Worm (Caenorhabditis elegans) whole organism, L4 larva: ENCODE measurements around the gene phat-4.

ENCODE experiments used
- D1046.2 ChIP-seq: fragments of 200-800 bp; sonication (Bioruptor generic); IDR thresholded peaks from 2 replicates; pipeline ENCODE4 v1.3.6; 2022; ENCODE audit warnings: missing genetic modification characterization, missing compliant biosample characterization
- R02D3.7 ChIP-seq: fragments of 150-350 bp; sonication (generic microtip); optimal IDR thresholded peaks from 3 replicates; lab custom pipeline; 2014; ENCODE audit warnings: missing biosample characterization, missing genetic modification characterization
- Y105C5A.15 ChIP-seq: fragments of 200-800 bp; sonication (Bioruptor generic); IDR thresholded peaks from 2 replicates; pipeline ENCODE4 v1.3.6; 2022; ENCODE audit warnings: missing genetic modification characterization, missing compliant biosample characterization
- Y5F2A.4 ChIP-seq: fragments of 200-800 bp; sonication (Bioruptor generic); optimal IDR thresholded peaks from 2 replicates; lab custom pipeline; 2018; ENCODE audit warnings: mild to moderate bottlenecking, missing genetic modification characterization, missing compliant biosample characterization
- ZK337.2 ChIP-seq: fragments of 200-800 bp; sonication (Bioruptor generic); IDR thresholded peaks from 2 replicates; pipeline ENCODE4 v1.3.6; 2022; ENCODE audit warnings: missing genetic modification reagents, missing genetic modification characterization, missing compliant biosample characterization
- ZK546.5 ChIP-seq, 2 experiments: sonication (generic microtip); optimal IDR thresholded peaks; 2 replicates each; lab custom pipeline; 2017; ENCODE audit warnings: missing biosample characterization in 2 of 2, missing genetic modification characterization in 2 of 2
- aha-1 ChIP-seq: fragments of 150-350 bp; peaks from one replicate; lab custom pipeline; 2014; ENCODE audit warnings: missing biosample characterization, missing genetic modification characterization
- arid-1 ChIP-seq: fragments of 200-800 bp; sonication (Bioruptor generic); conservative IDR thresholded peaks from 2 replicates; pipeline ENCODE4 v1.3.6; 2022; ENCODE audit warnings: missing genetic modification reagents, missing genetic modification characterization, missing compliant biosample characterization
- ceh-32 ChIP-seq: sonication (generic microtip); optimal IDR thresholded peaks from 2 replicates; lab custom pipeline; 2016; ENCODE audit warnings: mild to moderate bottlenecking, missing genetic modification characterization, missing compliant biosample characterization; ENCODE audit not compliant: poor library complexity
- ceh-82 ChIP-seq: sonication (generic microtip); optimal IDR thresholded peaks from 2 replicates; lab custom pipeline; 2017; ENCODE audit warnings: missing biosample characterization, missing genetic modification characterization
- ctbp-1 ChIP-seq: fragments of 200-800 bp; sonication (Bioruptor generic); IDR thresholded peaks from 2 replicates; pipeline ENCODE4 v1.3.6; 2022; ENCODE audit warnings: missing genetic modification reagents, missing genetic modification characterization, missing compliant biosample characterization
- daf-12 ChIP-seq: fragments of 150-350 bp; optimal IDR thresholded peaks from 2 replicates; lab custom pipeline; 2014; ENCODE audit warnings: missing biosample characterization, missing genetic modification reagents, missing genetic modification characterization
- daf-8 ChIP-seq: fragments of 200-800 bp; sonication (Bioruptor generic); IDR thresholded peaks from 2 replicates; pipeline ENCODE4 v1.3.6; 2022; ENCODE audit warnings: missing genetic modification characterization, missing compliant biosample characterization
- dmd-6 ChIP-seq: fragments of 200-800 bp; sonication (Bioruptor generic); IDR thresholded peaks from 2 replicates; pipeline ENCODE4 v1.3.6; 2022; ENCODE audit warnings: missing genetic modification reagents, missing genetic modification characterization, missing compliant biosample characterization
- dmd-8 ChIP-seq: fragments of 200-800 bp; sonication (Bioruptor generic); IDR thresholded peaks from 2 replicates; pipeline ENCODE4 v1.3.6; 2022; ENCODE audit warnings: missing genetic modification characterization, missing compliant biosample characterization
- dmd-9 ChIP-seq: fragments of 200-800 bp; sonication (Bioruptor generic); IDR thresholded peaks from 2 replicates; pipeline ENCODE4 v1.3.6; 2022; ENCODE audit warnings: missing genetic modification reagents, missing genetic modification characterization, missing compliant biosample characterization
- dpl-1 ChIP-seq: fragments of 150-350 bp; optimal IDR thresholded peaks from 2 replicates; lab custom pipeline; 2014; ENCODE audit warnings: missing biosample characterization, missing genetic modification reagents, missing genetic modification characterization
- duxl-1 ChIP-seq: sonication (generic microtip); optimal IDR thresholded peaks from 2 replicates; lab custom pipeline; 2016; ENCODE audit warnings: mild to moderate bottlenecking, missing genetic modification characterization, moderate library complexity, missing compliant biosample characterization; ENCODE audit not compliant: poor library complexity
- dve-1 ChIP-seq: sonication (generic microtip); optimal IDR thresholded peaks from 2 replicates; lab custom pipeline; 2017; ENCODE audit warnings: antibody characterized with exemption, mild to moderate bottlenecking, missing genetic modification characterization, missing compliant biosample characterization; ENCODE audit not compliant: insufficient read depth
- gei-8 ChIP-seq: fragments of 200-800 bp; sonication (Bioruptor generic); optimal IDR thresholded peaks from 2 replicates; lab custom pipeline; 2018; ENCODE audit warnings: mild to moderate bottlenecking, missing genetic modification characterization, missing compliant biosample characterization
- hif-1 ChIP-seq, 2 experiments: sonication (generic microtip); optimal IDR thresholded peaks; 2 replicates each; lab custom pipeline; 2016 to 2017; ENCODE audit warnings: missing compliant biosample characterization in 2 of 2, missing genetic modification characterization in 2 of 2, missing genetic modification reagents in 2 of 2, missing genotype in 2 of 2, mild to moderate bottlenecking in 1 of 2
- hlh-11 ChIP-seq: fragments of 200-800 bp; sonication (Bioruptor generic); optimal IDR thresholded peaks from 2 replicates; lab custom pipeline; 2018; ENCODE audit warnings: mild to moderate bottlenecking, missing genetic modification characterization, missing compliant biosample characterization
- hmg-1.1 ChIP-seq: fragments of 200-800 bp; sonication (Bioruptor generic); IDR thresholded peaks from 2 replicates; pipeline ENCODE4 v1.3.6; 2022; ENCODE audit warnings: missing genetic modification reagents, missing genetic modification characterization, missing compliant biosample characterization
- lin-15B ChIP-seq: fragments of 150-350 bp; sonication (generic microtip); optimal IDR thresholded peaks from 3 replicates; lab custom pipeline; 2014; ENCODE audit warnings: missing biosample characterization, missing genetic modification characterization
- lsy-2 ChIP-seq, 2 experiments: fragments of 150-350 bp in 1 of 2; sonication (generic microtip) in 1 of 2; optimal IDR thresholded peaks; 2 replicates each; lab custom pipeline; 2014 to 2017; ENCODE audit warnings: missing biosample characterization in 2 of 2, missing genetic modification characterization in 2 of 2
- madf-9 ChIP-seq: fragments of 200-800 bp; sonication (Bioruptor generic); conservative IDR thresholded peaks from 2 replicates; pipeline ENCODE4 v1.3.6; 2022; ENCODE audit warnings: missing genetic modification reagents, missing genetic modification characterization, missing compliant biosample characterization
- mdl-1 ChIP-seq, 2 experiments: fragments of 150-350 bp in 1 of 2; sonication (generic microtip) in 1 of 2; optimal IDR thresholded peaks; 2 replicates each; lab custom pipeline; 2014 to 2017; ENCODE audit warnings: missing biosample characterization in 2 of 2, missing genetic modification characterization in 2 of 2
- mxl-3 ChIP-seq: fragments of 200-800 bp; sonication (Bioruptor generic); optimal IDR thresholded peaks from 2 replicates; lab custom pipeline; 2018; ENCODE audit warnings: mild to moderate bottlenecking, missing genetic modification characterization, missing compliant biosample characterization
- nhr-10 ChIP-seq: fragments of 150-350 bp; optimal IDR thresholded peaks from 2 replicates; lab custom pipeline; 2014; ENCODE audit warnings: missing biosample characterization, missing genetic modification characterization
- nhr-11 ChIP-seq: fragments of 150-350 bp; optimal IDR thresholded peaks from 2 replicates; lab custom pipeline; 2014; ENCODE audit warnings: missing biosample characterization, missing genetic modification characterization
- nhr-237 ChIP-seq: sonication (generic microtip); optimal IDR thresholded peaks from 2 replicates; lab custom pipeline; 2017; ENCODE audit warnings: missing biosample characterization, missing genetic modification characterization
- nhr-25 ChIP-seq: sonication (generic microtip); optimal IDR thresholded peaks from 2 replicates; lab custom pipeline; 2017; ENCODE audit warnings: missing genetic modification characterization, mild to moderate bottlenecking, missing compliant biosample characterization, antibody characterized with exemption, moderate library complexity, borderline replicate concordance; ENCODE audit not compliant: insufficient read depth
- nhr-42 ChIP-seq: fragments of 200-800 bp; sonication (Bioruptor generic); IDR thresholded peaks from 2 replicates; pipeline ENCODE4 v1.3.6; 2022; ENCODE audit warnings: missing genetic modification characterization, missing compliant biosample characterization
- nhr-76 ChIP-seq: fragments of 150-350 bp; optimal IDR thresholded peaks from 2 replicates; lab custom pipeline; 2014; ENCODE audit warnings: missing biosample characterization, missing genetic modification characterization
- rbr-2 ChIP-seq: sonication (generic microtip); optimal IDR thresholded peaks from 2 replicates; lab custom pipeline; 2016; ENCODE audit warnings: missing genotype, missing genetic modification characterization, missing compliant biosample characterization
- saeg-2 ChIP-seq: fragments of 200-800 bp; sonication (Bioruptor generic); IDR thresholded peaks from 2 replicates; pipeline ENCODE4 v1.3.6; 2022; ENCODE audit warnings: missing genetic modification reagents, missing genetic modification characterization, missing compliant biosample characterization
- set-16 ChIP-seq: fragments of 200-800 bp; sonication (Bioruptor generic); IDR thresholded peaks from 2 replicates; pipeline ENCODE4 v1.3.6; 2022; ENCODE audit warnings: missing genetic modification reagents, missing genetic modification characterization, missing compliant biosample characterization
- snpc-1.2 ChIP-seq: fragments of 200-800 bp; sonication (Bioruptor generic); IDR thresholded peaks from 2 replicates; pipeline ENCODE4 v1.3.6; 2022; ENCODE audit warnings: missing genetic modification reagents, missing genetic modification characterization, missing compliant biosample characterization
- spr-3 ChIP-seq: fragments of 200-800 bp; sonication (Bioruptor generic); optimal IDR thresholded peaks from 2 replicates; lab custom pipeline; 2018; ENCODE audit warnings: mild to moderate bottlenecking, missing genetic modification characterization, missing compliant biosample characterization
- tra-1 ChIP-seq: fragments of 200-800 bp; sonication (Bioruptor generic); IDR thresholded peaks from 2 replicates; pipeline ENCODE4 v1.3.6; 2022; ENCODE audit warnings: missing genetic modification reagents, missing genetic modification characterization, missing compliant biosample characterization
- unc-130 ChIP-seq: sonication (generic microtip); optimal IDR thresholded peaks from 2 replicates; lab custom pipeline; 2016; ENCODE audit warnings: missing genetic modification reagents, missing genetic modification characterization, missing compliant biosample characterization
- vab-7 ChIP-seq: fragments of 200-800 bp; sonication (Bioruptor generic); IDR thresholded peaks from 2 replicates; pipeline ENCODE4 v1.3.6; 2022; ENCODE audit warnings: missing genetic modification reagents, missing genetic modification characterization, missing compliant biosample characterization
- zfp-3 ChIP-seq: fragments of 200-800 bp; sonication (Bioruptor generic); conservative IDR thresholded peaks from 2 replicates; pipeline ENCODE4 v1.3.6; 2022; ENCODE audit warnings: missing genetic modification reagents, missing genetic modification characterization, missing compliant biosample characterization
- zip-2 ChIP-seq: fragments of 150-350 bp; optimal IDR thresholded peaks from 2 replicates; lab custom pipeline; 2014; ENCODE audit warnings: missing biosample characterization, missing genetic modification characterization
- ztf-11 ChIP-seq: fragments of 150-350 bp; optimal IDR thresholded peaks from 2 replicates; lab custom pipeline; 2014; ENCODE audit warnings: missing biosample characterization, missing genetic modification characterization

phat-4 gene

DNA sequence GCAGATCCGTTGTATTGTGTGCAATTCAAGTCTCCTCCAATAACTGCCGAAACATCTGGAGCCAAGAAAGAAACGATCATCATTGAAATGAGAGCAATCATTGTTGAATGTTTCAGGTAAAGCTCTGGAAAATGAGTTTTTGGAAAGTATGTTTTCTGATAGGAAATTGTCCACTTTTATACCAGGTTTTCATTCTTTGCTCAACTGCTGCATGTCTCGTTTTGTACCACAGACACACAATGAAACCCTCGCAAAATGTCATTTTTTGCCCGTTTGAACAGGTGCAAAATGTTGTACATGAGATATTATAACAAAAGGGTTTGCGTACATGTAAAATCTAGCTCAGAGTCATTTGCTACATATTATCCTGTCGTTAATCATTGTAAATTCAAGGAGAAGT lies 9.1 kb upstream of the phat-4 start, which contains the start of gene T05B4.10:
TSS of gene T05B4.10 (minus strand) at position 101 of the 400 bp plus-strand sequence.
- TF ChIP-seq nhr-10 (no peak), snpc-1.2 (GFP tag; lab: Robert Waterston, UW) (no peak), dmd-9 (no peak), nhr-42 (no peak), dpl-1 (no peak)

- no peak for TF ChIP-seq unc-130 (GFP tag; lab: Kevin White, UChicago)
- TF ChIP-seq dve-1 (tag; lab: Kevin White, UChicago), result no peak
- TF ChIP-seq gei-8 (GFP tag; lab: Kevin White, UChicago), result no peak
- TF ChIP-seq, all 104 proteins: peak for 0
Observed at ce11 chrV:4122415-4122814, 7.3 kb upstream of the phat-4 start, which contains the start of gene phat-5. phat-5 (minus strand) TSS chrV:4122515.

DNA sequence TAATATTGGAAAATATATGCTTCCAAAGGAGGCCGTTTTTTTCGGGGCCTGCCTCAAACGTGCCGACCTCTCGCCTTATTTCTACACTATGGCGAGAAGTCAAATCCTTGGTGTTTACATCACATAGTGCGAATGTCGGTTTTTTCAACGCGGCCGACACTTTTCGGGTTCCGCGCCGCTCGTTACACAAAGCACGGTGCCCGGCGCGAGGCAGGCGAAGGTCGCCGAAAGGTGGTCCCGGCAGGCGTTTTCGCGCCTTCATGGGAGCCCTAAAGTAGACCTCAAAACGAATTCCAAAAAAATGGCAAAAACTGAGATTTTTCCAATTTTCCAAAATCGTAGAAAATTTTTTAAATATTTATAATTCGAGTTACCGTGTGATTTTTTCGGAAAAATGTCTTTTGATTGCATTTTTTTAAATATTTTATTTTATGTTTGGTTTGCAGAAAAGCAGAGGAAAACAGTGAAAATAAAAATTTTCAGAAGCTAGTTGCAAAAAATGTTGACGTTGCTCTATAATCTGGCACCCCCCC lies 4.1 kb upstream of the phat-4 start, which contains the start of gene T05B4.12:
TSS of gene T05B4.12 (minus strand) at position 483 of the 533 bp plus-strand sequence.
- TF ChIP-seq set-16, result peak; percentile 68
- TF ChIP-seq madf-9, result no peak

DNA sequence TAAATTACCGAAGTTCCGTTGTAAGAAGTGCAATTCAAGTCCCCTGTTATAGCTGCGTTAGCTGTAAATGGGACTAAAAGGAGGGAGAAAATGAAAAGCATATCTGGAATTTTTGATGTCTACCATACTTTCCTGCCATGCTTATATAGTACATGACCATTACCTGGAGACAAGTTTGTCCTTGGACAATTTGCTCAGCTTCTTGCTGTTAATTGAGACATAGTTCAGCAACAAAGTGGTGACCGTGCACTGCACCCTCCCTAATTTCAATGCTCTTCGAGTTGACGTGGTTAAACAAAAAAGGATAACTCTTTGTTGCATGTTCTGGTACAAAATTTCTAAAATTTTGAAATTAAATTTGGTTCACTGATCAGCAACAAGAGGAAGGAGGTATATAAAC lies 2.3 kb upstream of the phat-4 start, which contains the start of gene T05B4.13:
TSS of gene T05B4.13 (minus strand) at position 101 of the 400 bp plus-strand sequence.
- no peak for TF ChIP-seq ZK337.2 (GFP tag; lab: Robert Waterston, UW)
- TF ChIP-seq lsy-2 (tag; optimal IDR thresholded peaks at IDR 0.05; lab: Kevin White, UChicago), result no peak
- no peak for TF ChIP-seq ctbp-1 (GFP tag; lab: Robert Waterston, UW)
- TF ChIP-seq mxl-3 (GFP tag; lab: Kevin White, UChicago), result no peak
- no peak for TF ChIP-seq nhr-237
- TF ChIP-seq arid-1 (GFP tag; lab: Robert Waterston, UW), result no peak
- no peak for TF ChIP-seq tra-1
- no peak for TF ChIP-seq D1046.2 (GFP tag; lab: Robert Waterston, UW)
- no peak for TF ChIP-seq duxl-1 (tag; lab: Kevin White, UChicago)
- no peak for TF ChIP-seq daf-8 (GFP tag; lab: Robert Waterston, UW)
- no peak for TF ChIP-seq nhr-25 (tag; lab: Kevin White, UChicago)
- no peak for TF ChIP-seq dmd-8
- no peak for TF ChIP-seq saeg-2 (GFP tag; lab: Robert Waterston, UW)
- TF ChIP-seq nhr-76 (tag; lab: Kevin White, UChicago), result no peak
- TF ChIP-seq Y105C5A.15 (GFP tag; lab: Robert Waterston, UW), result no peak
- no peak for TF ChIP-seq R02D3.7 (tag; lab: Kevin White, UChicago)
- TF ChIP-seq spr-3 (GFP tag; lab: Kevin White, UChicago), result no peak
- no peak for TF ChIP-seq ceh-32

- TF ChIP-seq daf-12 (tag; lab: Kevin White, UChicago), result no peak
- TF ChIP-seq ztf-11 (tag; lab: Kevin White, UChicago), result no peak
- TF ChIP-seq zfp-3 (GFP tag; lab: Robert Waterston, UW), result no peak
- TF ChIP-seq dmd-6 (GFP tag; lab: Robert Waterston, UW), result peak; percentile 97
- no peak for TF ChIP-seq rbr-2
- TF ChIP-seq vab-7, result no peak
- TF ChIP-seq aha-1, result peak; percentile 100
- TF ChIP-seq mdl-1 (tag; optimal IDR thresholded peaks at IDR 0.05; lab: Kevin White, UChicago), result peak; percentile 24 to 77
- TF ChIP-seq ZK546.5 (tag; optimal IDR thresholded peaks at IDR 0.05; lab: Kevin White, UChicago), result no peak
- no peak for TF ChIP-seq Y5F2A.4 (GFP tag; lab: Kevin White, UChicago)
- no peak for TF ChIP-seq lin-15B (tag; lab: Kevin White, UChicago)
- no peak for TF ChIP-seq zip-2 (tag; lab: Kevin White, UChicago)
- no peak for TF ChIP-seq hmg-1.1 (GFP tag; lab: Robert Waterston, UW)
- peak; percentile 93 for TF ChIP-seq hlh-11
- no peak for TF ChIP-seq ceh-82 (tag; lab: Kevin White, UChicago)
- TF ChIP-seq hif-1 (tag; optimal IDR thresholded peaks at IDR 0.05; lab: Kevin White, UChicago), result peak; percentile 98 to 100
- peak; percentile 31 for TF ChIP-seq nhr-11
Observed at ce11 chrV:4131471-4131939, 1.8 kb downstream of the phat-4 start, which contains the start of gene nhr-57. nhr-57 (plus strand) TSS chrV:4131889.
